Worm (Caenorhabditis elegans) whole organism, young adult: ENCODE data around the gene vhp-1.

ENCODE experiments used
- B0035.1 ChIP-seq: sonication (generic microtip); optimal IDR thresholded peaks from 2 replicates; lab custom pipeline; 2016; ENCODE audit warnings: missing genetic modification characterization, mild to moderate bottlenecking, missing compliant biosample characterization, missing genotype, missing genetic modification reagents
- B0261.1 ChIP-seq: sonication (generic microtip); optimal IDR thresholded peaks from 2 replicates; lab custom pipeline; 2016; ENCODE audit warnings: mild to moderate bottlenecking, missing genetic modification characterization, moderate library complexity, missing compliant biosample characterization
- B0336.3 ChIP-seq: fragments of 200-800 bp; sonication (Bioruptor generic); IDR thresholded peaks from 2 replicates; pipeline ENCODE4 v1.3.6; 2022; ENCODE audit warnings: missing genetic modification characterization, missing compliant biosample characterization
- C17E4.6 ChIP-seq: fragments of 200-800 bp; sonication (Bioruptor generic); IDR thresholded peaks from 2 replicates; pipeline ENCODE4 v1.3.6; 2022; ENCODE audit warnings: missing genetic modification reagents, missing genetic modification characterization, missing compliant biosample characterization
- F37B4.10 ChIP-seq: fragments of 200-800 bp; sonication (Bioruptor generic); IDR thresholded peaks from 2 replicates; pipeline ENCODE4 v1.3.6; 2022; ENCODE audit warnings: missing genetic modification characterization, missing compliant biosample characterization
- F49E8.2 ChIP-seq: sonication (generic microtip); optimal IDR thresholded peaks from 3 replicates; lab custom pipeline; 2017; ENCODE audit warnings: missing genetic modification characterization, mild to moderate bottlenecking, missing compliant biosample characterization, antibody characterized with exemption, moderate library complexity; ENCODE audit not compliant: insufficient read depth
- F55B11.4 ChIP-seq: sonication (generic microtip); optimal IDR thresholded peaks from 2 replicates; lab custom pipeline; 2016; ENCODE audit warnings: missing compliant biosample characterization, missing genetic modification characterization, borderline replicate concordance; ENCODE audit not compliant: insufficient read depth
- F57A8.1 ChIP-seq: fragments of 200-800 bp; sonication (Bioruptor generic); optimal IDR thresholded peaks from 2 replicates; lab custom pipeline; 2018; ENCODE audit warnings: mild to moderate bottlenecking, missing genetic modification characterization, moderate library complexity, missing compliant biosample characterization
- F57C9.4 ChIP-seq: sonication (generic microtip); optimal IDR thresholded peaks from 2 replicates; lab custom pipeline; 2017; ENCODE audit warnings: mild to moderate bottlenecking, missing genetic modification characterization, missing compliant biosample characterization
- Y95B8A.8 ChIP-seq: fragments of 200-800 bp; sonication (Bioruptor generic); IDR thresholded peaks from 2 replicates; pipeline ENCODE4 v1.3.6; 2022; ENCODE audit warnings: missing genetic modification reagents, missing genetic modification characterization, missing compliant biosample characterization
- akir-1 ChIP-seq: fragments of 200-800 bp; sonication (Bioruptor generic); optimal IDR thresholded peaks from 2 replicates; lab custom pipeline; 2018; ENCODE audit warnings: mild to moderate bottlenecking, missing genetic modification characterization, moderate library complexity, missing compliant biosample characterization
- attf-3 ChIP-seq: fragments of 200-800 bp; sonication (Bioruptor generic); conservative IDR thresholded peaks from 2 replicates; pipeline ENCODE4 v1.3.6; 2022; ENCODE audit warnings: missing genetic modification reagents, missing genetic modification characterization, missing compliant biosample characterization
- attf-5 ChIP-seq: fragments of 200-800 bp; sonication (Bioruptor generic); optimal IDR thresholded peaks from 2 replicates; lab custom pipeline; 2018; ENCODE audit warnings: mild to moderate bottlenecking, missing genetic modification characterization, missing compliant biosample characterization
- cebp-1 ChIP-seq, 2 experiments: fragments of 200-800 bp in 1 of 2; sonication (Bioruptor generic) in 1 of 2; sonication (generic microtip) in 1 of 2; IDR thresholded peaks in 1 of 2; optimal IDR thresholded peaks in 1 of 2; 2 replicates each; pipeline versions ENCODE4 v1.3.6 to Lab custom; 2017 to 2022; ENCODE audit warnings: missing compliant biosample characterization in 2 of 2, missing genetic modification characterization in 2 of 2, mild to moderate bottlenecking in 1 of 2, missing genetic modification reagents in 1 of 2, moderate library complexity in 1 of 2
- ceh-27 ChIP-seq: fragments of 200-800 bp; sonication (Bioruptor generic); optimal IDR thresholded peaks from 2 replicates; lab custom pipeline; 2018; ENCODE audit warnings: mild to moderate bottlenecking, missing genetic modification characterization, moderate library complexity, missing compliant biosample characterization
- die-1 ChIP-seq: sonication (generic microtip); optimal IDR thresholded peaks from 2 replicates; lab custom pipeline; 2016; ENCODE audit warnings: missing genotype, mild to moderate bottlenecking, missing genetic modification characterization, missing compliant biosample characterization
- dox-1 ChIP-seq: fragments of 200-800 bp; sonication (Bioruptor generic); IDR thresholded peaks from 2 replicates; pipeline ENCODE4 v1.3.6; 2022; ENCODE audit warnings: missing genetic modification reagents, missing genetic modification characterization, missing compliant biosample characterization
- efl-1 ChIP-seq: fragments of 150-350 bp; optimal IDR thresholded peaks from 2 replicates; lab custom pipeline; 2014; ENCODE audit warnings: missing biosample characterization, missing genetic modification reagents, missing genetic modification characterization
- egl-18 ChIP-seq: fragments of 200-800 bp; sonication (Bioruptor generic); IDR thresholded peaks from 2 replicates; pipeline ENCODE4 v1.3.6; 2022; ENCODE audit warnings: missing genetic modification reagents, missing genetic modification characterization, missing compliant biosample characterization
- fkh-3 ChIP-seq: sonication (generic microtip); optimal IDR thresholded peaks from 2 replicates; lab custom pipeline; 2016; ENCODE audit warnings: mild to moderate bottlenecking, missing genetic modification characterization, missing compliant biosample characterization
- lin-35 ChIP-seq, 3 experiments: fragments of 150-350 bp in 2 of 3; sonication (generic microtip) in 1 of 3; optimal IDR thresholded peaks; 2 replicates each; lab custom pipeline; 2014 to 2018; ENCODE audit warnings: missing biosample characterization in 3 of 3, missing genetic modification characterization in 3 of 3, missing genetic modification reagents in 3 of 3
- lin-40 ChIP-seq: sonication (generic microtip); optimal IDR thresholded peaks from 2 replicates; lab custom pipeline; 2016; ENCODE audit warnings: missing genetic modification characterization, mild to moderate bottlenecking, missing compliant biosample characterization, missing genotype, missing genetic modification reagents
- lin-54 ChIP-seq: fragments of 200-800 bp; sonication (Bioruptor generic); optimal IDR thresholded peaks from 2 replicates; lab custom pipeline; 2018; ENCODE audit warnings: mild to moderate bottlenecking, missing genetic modification characterization, missing compliant biosample characterization
- lir-1 ChIP-seq: fragments of 200-800 bp; sonication (Bioruptor generic); conservative IDR thresholded peaks from 2 replicates; pipeline ENCODE4 v1.3.6; 2022; ENCODE audit warnings: missing genetic modification reagents, missing genetic modification characterization, missing compliant biosample characterization
- lsl-1 ChIP-seq: fragments of 200-800 bp; sonication (Bioruptor generic); optimal IDR thresholded peaks from 2 replicates; lab custom pipeline; 2018; ENCODE audit warnings: mild to moderate bottlenecking, missing genetic modification characterization, moderate library complexity, missing compliant biosample characterization
- lsy-27 ChIP-seq: sonication (generic microtip); optimal IDR thresholded peaks from 2 replicates; lab custom pipeline; 2017; ENCODE audit warnings: missing genetic modification characterization, mild to moderate bottlenecking, missing compliant biosample characterization, antibody characterized with exemption, missing genotype, borderline replicate concordance; ENCODE audit not compliant: insufficient read depth
- madf-3 ChIP-seq: fragments of 200-800 bp; sonication (Bioruptor generic); IDR thresholded peaks from 2 replicates; pipeline ENCODE4 v1.3.6; 2022; ENCODE audit warnings: missing genetic modification reagents, missing genetic modification characterization, missing compliant biosample characterization
- madf-6 ChIP-seq: fragments of 200-800 bp; sonication (Bioruptor generic); IDR thresholded peaks from 2 replicates; pipeline ENCODE4 v1.3.6; 2022; ENCODE audit warnings: missing genetic modification reagents, missing genetic modification characterization, missing compliant biosample characterization
- mes-4 ChIP-seq: sonication (generic microtip); optimal IDR thresholded peaks from 2 replicates; lab custom pipeline; 2016; ENCODE audit warnings: missing genotype, missing genetic modification characterization, missing compliant biosample characterization
- mxl-1 ChIP-seq: sonication (generic microtip); optimal IDR thresholded peaks from 2 replicates; lab custom pipeline; 2016; ENCODE audit warnings: missing genetic modification characterization, missing compliant biosample characterization
- nfya-2 ChIP-seq: fragments of 200-800 bp; sonication (Bioruptor generic); IDR thresholded peaks from 2 replicates; pipeline ENCODE4 v1.3.6; 2022; ENCODE audit warnings: missing genetic modification reagents, missing genetic modification characterization, missing compliant biosample characterization
- nhr-80 ChIP-seq: sonication (generic microtip); optimal IDR thresholded peaks from 2 replicates; lab custom pipeline; 2016; ENCODE audit warnings: missing genetic modification characterization, missing compliant biosample characterization
- nhr-90 ChIP-seq: sonication (generic microtip); optimal IDR thresholded peaks from 2 replicates; lab custom pipeline; 2016; ENCODE audit warnings: missing genotype, mild to moderate bottlenecking, missing genetic modification characterization, missing compliant biosample characterization
- repo-1 ChIP-seq: sonication (generic microtip); optimal IDR thresholded peaks from 2 replicates; lab custom pipeline; 2017; ENCODE audit warnings: mild to moderate bottlenecking, missing genetic modification characterization, missing compliant biosample characterization
- rpc-1 ChIP-seq, 2 experiments: fragments of 150-350 bp in 1 of 2; sonication (generic microtip) in 1 of 2; optimal IDR thresholded peaks; 2 replicates each; lab custom pipeline; 2014 to 2018; ENCODE audit warnings: missing biosample characterization in 1 of 2, missing genetic modification characterization in 1 of 2, missing genetic modification reagents in 1 of 2, missing genotype in 1 of 2
- sea-2 ChIP-seq: fragments of 200-800 bp; sonication (Bioruptor generic); IDR thresholded peaks from 2 replicates; pipeline ENCODE4 v1.3.6; 2022; ENCODE audit warnings: missing genetic modification characterization, missing compliant biosample characterization
- snpc-1.1 ChIP-seq: sonication (generic microtip); optimal IDR thresholded peaks from 2 replicates; lab custom pipeline; 2017; ENCODE audit warnings: missing genetic modification characterization, mild to moderate bottlenecking, missing compliant biosample characterization, antibody characterized with exemption, moderate library complexity, missing genotype, missing genetic modification reagents; ENCODE audit not compliant: insufficient read depth
- snpc-3.4 ChIP-seq: sonication (generic microtip); optimal IDR thresholded peaks from 2 replicates; lab custom pipeline; 2017; ENCODE audit warnings: missing genetic modification characterization, mild to moderate bottlenecking, missing compliant biosample characterization, antibody characterized with exemption, moderate library complexity, missing genotype, missing genetic modification reagents
- somi-1 ChIP-seq: fragments of 200-800 bp; sonication (Bioruptor generic); optimal IDR thresholded peaks from 2 replicates; lab custom pipeline; 2018; ENCODE audit warnings: mild to moderate bottlenecking, missing genetic modification characterization, missing compliant biosample characterization
- sptf-2 ChIP-seq: fragments of 200-800 bp; sonication (Bioruptor generic); optimal IDR thresholded peaks from 2 replicates; lab custom pipeline; 2018; ENCODE audit warnings: mild to moderate bottlenecking, missing genetic modification characterization, missing compliant biosample characterization
- tbx-9 ChIP-seq: sonication (generic microtip); optimal IDR thresholded peaks from 2 replicates; lab custom pipeline; 2016; ENCODE audit warnings: borderline replicate concordance, missing genetic modification characterization, inconsistent platforms, missing compliant biosample characterization
- zfh-2 ChIP-seq: fragments of 200-800 bp; sonication (Bioruptor generic); conservative IDR thresholded peaks from 2 replicates; pipeline ENCODE4 v1.3.6; 2022; ENCODE audit warnings: missing genetic modification reagents, missing genetic modification characterization, missing compliant biosample characterization
- zim-3 ChIP-seq: sonication (generic microtip); optimal IDR thresholded peaks from 2 replicates; lab custom pipeline; 2017; ENCODE audit warnings: mild to moderate bottlenecking, missing genetic modification characterization, moderate library complexity, missing compliant biosample characterization
- ztf-22 ChIP-seq: fragments of 200-800 bp; sonication (Bioruptor generic); optimal IDR thresholded peaks from 2 replicates; lab custom pipeline; 2018; ENCODE audit warnings: mild to moderate bottlenecking, missing genetic modification characterization, moderate library complexity, missing compliant biosample characterization
- ztf-25 ChIP-seq: fragments of 200-800 bp; sonication (Bioruptor generic); IDR thresholded peaks from 2 replicates; pipeline ENCODE4 v1.3.6; 2022; ENCODE audit warnings: missing genetic modification reagents, missing genetic modification characterization, missing compliant biosample characterization
- ztf-26 ChIP-seq: sonication (generic microtip); optimal IDR thresholded peaks from 2 replicates; lab custom pipeline; 2017; ENCODE audit warnings: missing genetic modification characterization, missing compliant biosample characterization

The vhp-1 gene

DNA sequence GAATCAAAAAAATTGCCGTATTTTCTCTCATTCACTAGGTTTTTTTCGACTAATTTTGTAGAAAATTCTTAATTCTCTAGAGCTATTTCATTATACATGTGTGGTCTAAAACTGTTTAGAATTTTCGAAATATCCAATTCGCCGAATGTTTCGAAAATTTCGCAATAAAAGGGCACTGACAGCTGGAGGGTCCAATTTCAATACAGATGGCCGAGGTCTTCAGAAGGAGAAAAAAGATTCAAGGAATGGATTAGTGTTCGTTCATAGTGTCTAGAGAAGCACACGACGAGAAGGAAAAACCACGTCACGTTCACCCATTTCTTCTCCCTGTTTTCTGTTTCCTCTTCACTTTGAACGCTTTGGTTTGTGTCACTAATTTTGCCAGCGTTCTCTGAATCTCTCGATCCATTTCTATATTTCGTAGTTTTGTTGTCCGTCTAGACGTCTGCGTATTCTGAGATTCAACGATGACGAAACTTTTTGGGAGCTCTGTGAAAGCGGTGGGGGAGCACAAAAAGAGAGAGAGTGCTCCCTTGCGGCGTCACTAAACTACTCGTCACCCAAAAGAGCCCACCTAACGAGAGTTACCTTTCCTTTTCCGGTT is 3.0 kb downstream of the vhp-1 start:
- TF ChIP-seq fkh-3 (tag; lab: Kevin White, UChicago) (no peak), lsy-27 (tag; lab: Kevin White, UChicago) (no peak), die-1 (tag; lab: Kevin White, UChicago) (no peak), mxl-1 (tag; lab: Kevin White, UChicago) (no peak), nhr-80 (tag; lab: Kevin White, UChicago) (peak; percentile 53), zfh-2 (peak; percentile 56; the same call in 1 of the 2 replicates), B0261.1 (tag; lab: Kevin White, UChicago) (no peak), sea-2 (GFP tag; lab: Robert Waterston, UW) (no peak), attf-3 (GFP tag; lab: Robert Waterston, UW) (no peak), tbx-9 (tag; lab: Kevin White, UChicago) (no peak), B0336.3 (no peak), lsl-1 (GFP tag; lab: Kevin White, UChicago) (no peak), madf-6 (GFP tag; lab: Robert Waterston, UW) (no peak), lin-54 (no peak), F57A8.1 (GFP tag; lab: Kevin White, UChicago) (no peak), ztf-26 (tag; lab: Kevin White, UChicago) (no peak), lir-1 (GFP tag; lab: Robert Waterston, UW) (no peak), lin-40 (tag; lab: Kevin White, UChicago) (peak; percentile 31), lin-35 (GFP tag; optimal IDR thresholded peaks at IDR 0.05; lab: Kevin White, UChicago) (peak in 1 of 3 experiments; percentile 55), F57C9.4 (tag; lab: Kevin White, UChicago) (no peak), nhr-90 (tag; lab: Kevin White, UChicago) (no peak), nfya-2 (GFP tag; lab: Robert Waterston, UW) (no peak), dox-1 (no peak), ceh-27 (peak; percentile 19), rpc-1 (optimal IDR thresholded peaks at IDR 0.05; lab: Kevin White, UChicago) (no peak), rpc-1 (tag; optimal IDR thresholded peaks at IDR 0.05; lab: Kevin White, UChicago) (no peak), snpc-3.4 (tag; lab: Kevin White, UChicago) (no peak), mes-4 (tag; lab: Kevin White, UChicago) (no peak), sptf-2 (GFP tag; lab: Kevin White, UChicago) (no peak), snpc-1.1 (tag; lab: Kevin White, UChicago) (no peak), attf-5 (peak; percentile 21), ztf-22 (GFP tag; lab: Kevin White, UChicago) (no peak), B0035.1 (tag; lab: Kevin White, UChicago) (no peak), somi-1 (GFP tag; lab: Kevin White, UChicago) (no peak), cebp-1 (GFP tag; IDR thresholded peaks at IDR 0.05; lab: Robert Waterston, UW) (no peak), cebp-1 (tag; optimal IDR thresholded peaks at IDR 0.05; lab: Kevin White, UChicago) (peak; percentile 95), F55B11.4 (tag; lab: Kevin White, UChicago) (no peak), repo-1 (tag; lab: Kevin White, UChicago) (no peak), akir-1 (GFP tag; lab: Kevin White, UChicago) (no peak), madf-3 (GFP tag; lab: Robert Waterston, UW) (no peak), ztf-25 (no peak), C17E4.6 (GFP tag; lab: Robert Waterston, UW) (no peak), egl-18 (GFP tag; lab: Robert Waterston, UW) (no peak), efl-1 (no peak), zim-3 (no peak), Y95B8A.8 (GFP tag; lab: Robert Waterston, UW) (no peak), F37B4.10 (GFP tag; lab: Robert Waterston, UW) (no peak), F49E8.2 (tag; lab: Kevin White, UChicago) (no peak)
